Fruit fly (Drosophila melanogaster): Measurements from ENCODE around the gene RhoGAP15B.

DNA sequence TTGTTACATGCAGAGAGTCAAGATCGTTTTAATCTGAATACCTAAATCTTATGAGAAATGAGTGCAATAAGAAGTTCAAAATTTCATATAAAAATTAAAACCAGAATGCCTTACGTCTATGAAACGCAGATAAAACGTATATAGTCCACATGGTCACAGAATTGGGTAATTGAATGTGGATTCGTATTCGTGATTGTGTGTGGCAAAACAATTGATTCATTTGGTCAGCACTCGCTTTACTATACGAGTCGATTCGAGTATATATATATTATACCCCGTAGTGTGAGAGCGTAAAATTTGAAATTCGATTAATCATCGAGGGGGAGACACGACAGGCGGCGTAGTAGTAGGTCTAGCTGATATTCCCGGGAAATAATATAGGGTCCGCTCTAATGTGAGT lies 3.5 kb downstream of the RhoGAP15B start:
- TF ChIP-seq CG8478 (optimal IDR thresholded peaks at IDR 0.05): no peak
- TF ChIP-seq psq (optimal IDR thresholded peaks at IDR 0.05): no peak
- no peak for TF ChIP-seq usp (GFP tag; optimal IDR thresholded peaks at IDR 0.05)
- no peak for TF ChIP-seq pan (optimal IDR thresholded peaks at IDR 0.05)
- no peak for TF ChIP-seq EcR (GFP tag; optimal IDR thresholded peaks at IDR 0.05)

All from whole organism.